Worm (Caenorhabditis elegans) whole organism, early embryonic: ENCODE measurements around the gene T16G1.7.

Experiments
- B0310.2 ChIP-seq: sonication (generic microtip); optimal IDR thresholded peaks from 2 replicates; lab custom pipeline; 2016; ENCODE audit warnings: mild to moderate bottlenecking, missing genetic modification characterization, missing compliant biosample characterization
- aly-1 ChIP-seq: sonication (generic microtip); optimal IDR thresholded peaks from 2 replicates; lab custom pipeline; 2016; ENCODE audit warnings: missing genetic modification characterization, missing compliant biosample characterization
- ama-1 ChIP-seq: fragments of 150-350 bp; optimal IDR thresholded peaks from 2 replicates; lab custom pipeline; 2014
- flt-1 ChIP-seq: fragments of 200-800 bp; sonication (Bioruptor generic); IDR thresholded peaks from 2 replicates; pipeline ENCODE4 v1.3.6; 2022; ENCODE audit warnings: missing genetic modification characterization, missing compliant biosample characterization
- hmbx-1 ChIP-seq: sonication (generic microtip); optimal IDR thresholded peaks from 2 replicates; lab custom pipeline; 2016; ENCODE audit warnings: mild to moderate bottlenecking, missing genetic modification characterization, missing compliant biosample characterization
- hmg-4 ChIP-seq: fragments of 200-800 bp; sonication (Bioruptor generic); optimal IDR thresholded peaks from 2 replicates; lab custom pipeline; 2018; ENCODE audit warnings: mild to moderate bottlenecking, missing genetic modification characterization, missing compliant biosample characterization
- hnd-1 ChIP-seq: sonication (generic microtip); optimal IDR thresholded peaks from 2 replicates; lab custom pipeline; 2016; ENCODE audit warnings: missing genetic modification characterization, missing compliant biosample characterization
- pes-1 ChIP-seq: fragments of 200-800 bp; sonication (Bioruptor generic); IDR thresholded peaks from 2 replicates; pipeline ENCODE4 v1.3.6; 2022; ENCODE audit warnings: missing genetic modification reagents, missing genetic modification characterization, missing compliant biosample characterization
- sea-1 ChIP-seq: fragments of 200-800 bp; sonication (Bioruptor generic); conservative IDR thresholded peaks from 2 replicates; pipeline ENCODE4 v1.3.6; 2022; ENCODE audit warnings: missing genetic modification characterization, missing compliant biosample characterization
- tbx-11 ChIP-seq: fragments of 200-800 bp; sonication (Bioruptor generic); IDR thresholded peaks from 2 replicates; pipeline ENCODE4 v1.3.6; 2022; ENCODE audit warnings: missing genetic modification characterization, missing compliant biosample characterization
- tbx-37 ChIP-seq: fragments of 200-800 bp; sonication (Bioruptor generic); conservative IDR thresholded peaks from 2 replicates; pipeline ENCODE4 v1.3.6; 2022; ENCODE audit warnings: missing genetic modification reagents, missing genetic modification characterization, missing compliant biosample characterization

ce11 chrV:12937098-12937497 is 2.2 kb upstream of the T16G1.7 start, which contains the start of gene T16G1.6:
- TF ChIP-seq pes-1 (no peak), hmbx-1 (tag; lab: Kevin White, UChicago) (no peak), hnd-1 (no peak), B0310.2 (tag; lab: Kevin White, UChicago) (no peak), ama-1 (no peak), sea-1 (GFP tag; lab: Robert Waterston, UW) (no peak), aly-1 (tag; lab: Kevin White, UChicago) (no peak), flt-1 (GFP tag; lab: Robert Waterston, UW) (no peak), hmg-4 (no peak), tbx-11 (GFP tag; lab: Robert Waterston, UW) (no peak), tbx-37 (no peak)
